Worm (Caenorhabditis elegans): ENCODE measurements around the gene hir-1.

DNA sequence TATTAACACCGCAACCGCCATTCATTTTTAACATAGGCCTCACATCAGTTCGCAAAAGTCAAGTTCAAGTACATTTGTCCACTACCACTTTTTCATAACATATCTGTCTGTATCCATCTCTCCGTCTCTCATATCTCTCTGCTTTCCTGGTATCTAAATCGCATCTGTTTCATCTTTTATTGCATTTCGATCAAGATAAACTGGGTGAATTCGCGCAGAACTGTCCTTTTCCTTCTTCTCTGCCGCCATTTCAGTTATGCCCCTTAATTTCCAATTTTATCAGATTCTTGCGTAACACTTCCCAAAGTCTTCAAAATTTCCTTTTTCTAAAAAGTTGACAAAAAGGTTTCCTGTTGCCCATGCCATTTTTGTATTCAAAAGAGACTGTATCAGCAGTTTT is 1.3 kb downstream of the hir-1 start:
- TF ChIP-seq nhr-25 (tag; optimal IDR thresholded peaks at IDR 0.05): peak; percentile 73
- no peak for TF ChIP-seq zag-1 (tag; optimal IDR thresholded peaks at IDR 0.05)
- no peak for TF ChIP-seq nhr-11 (tag; optimal IDR thresholded peaks at IDR 0.05)
- no peak for TF ChIP-seq nhr-28 (tag; optimal IDR thresholded peaks at IDR 0.05)
- no peak for TF ChIP-seq nhr-12 (tag; optimal IDR thresholded peaks at IDR 0.05)

Measured in whole organism, L3 larva.